Fruit fly (Drosophila melanogaster): Measurements from ENCODE around the gene CG7304.

- TF ChIP-seq lola (GFP tag; optimal IDR thresholded peaks at IDR 0.05) (no peak), dsf (GFP tag; optimal IDR thresholded peaks at IDR 0.05; ENCODE audit: borderline replicate concordance) (no peak), sv (GFP tag; optimal IDR thresholded peaks at IDR 0.05) (no peak), usp (GFP tag; optimal IDR thresholded peaks at IDR 0.05) (no peak), pan (optimal IDR thresholded peaks at IDR 0.05) (no peak), Myc (optimal IDR thresholded peaks at IDR 0.05) (no peak), CG32264 (GFP tag; optimal IDR thresholded peaks at IDR 0.05) (no peak), Dfd (GFP tag; optimal IDR thresholded peaks at IDR 0.05) (no peak), CG9705 (GFP tag; optimal IDR thresholded peaks at IDR 0.05) (no peak), GATAd (GFP tag; optimal IDR thresholded peaks at IDR 0.05) (no peak), psq (GFP tag; optimal IDR thresholded peaks at IDR 0.05) (no peak), Hr83 (GFP tag; optimal IDR thresholded peaks at IDR 0.05; ENCODE audit: poor library complexity, severe bottlenecking) (no peak)
Observed at dm6 chr3L:15639978-15640377, 39.5 kb upstream of the CG7304 start.

Data from whole organism, wandering third instar larva.